Worm (Caenorhabditis elegans) whole organism, mixed stage, embryonic: ENCODE data around the gene tsp-14.

Experiments used
- lsy-2 ChIP-seq: fragments of 150-350 bp; optimal IDR thresholded peaks from 2 replicates; lab custom pipeline; 2014; ENCODE audit warnings: missing biosample characterization, missing genetic modification characterization
- snpc-4 ChIP-seq: fragments of 150-350 bp; optimal IDR thresholded peaks from 2 replicates; lab custom pipeline; 2014; ENCODE audit warnings: missing biosample characterization, missing genetic modification characterization

DNA sequence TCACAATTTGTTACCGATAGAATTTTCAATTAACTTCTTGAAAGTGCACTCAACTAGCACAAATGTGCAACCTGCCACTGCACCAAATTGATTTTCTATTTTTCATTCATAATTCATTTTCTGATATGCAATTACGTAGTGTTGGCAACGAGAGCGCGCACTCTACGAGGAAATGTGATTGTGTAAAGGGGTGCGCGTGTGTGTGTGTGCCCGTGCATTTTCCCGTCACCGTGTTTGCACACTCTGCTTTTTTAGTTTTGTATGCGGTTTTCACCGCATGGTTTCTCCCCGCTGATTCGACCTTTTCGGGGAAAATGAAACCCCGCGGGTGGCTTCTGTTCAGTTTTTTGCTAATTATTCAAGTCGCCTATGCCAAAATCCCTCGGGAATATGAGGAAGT is 13.4 kb upstream of the tsp-14 start, which contains the start of gene T07F12.2:
- TF ChIP-seq lsy-2 (tag; lab: Kevin White, UChicago) (no peak), snpc-4 (tag; lab: Kevin White, UChicago) (no peak)
